Worm (Caenorhabditis elegans) whole organism, L1 larva: ENCODE results near the gene T19D12.10.

Experiments
- C16A3.4 ChIP-seq: fragments of 150-350 bp; optimal IDR thresholded peaks from 2 replicates; lab custom pipeline; 2014; ENCODE audit warnings: missing biosample characterization, missing genetic modification characterization
- F16B12.6 ChIP-seq: fragments of 150-350 bp; optimal IDR thresholded peaks from 2 replicates; lab custom pipeline; 2014; ENCODE audit warnings: missing biosample characterization, missing genetic modification characterization
- ama-1 ChIP-seq: fragments of 150-350 bp; optimal IDR thresholded peaks from 2 replicates; lab custom pipeline; 2014
- ceh-8 ChIP-seq: fragments of 200-800 bp; sonication (Bioruptor generic); optimal IDR thresholded peaks from 2 replicates; lab custom pipeline; 2018; ENCODE audit warnings: mild to moderate bottlenecking, missing genetic modification characterization, moderate library complexity, missing compliant biosample characterization
- ceh-82 ChIP-seq, 3 experiments: fragments of 150-350 bp in 1 of 3; sonication (generic microtip) in 2 of 3; optimal IDR thresholded peaks; 2 replicates each; lab custom pipeline; 2014 to 2017; ENCODE audit warnings: missing biosample characterization in 3 of 3, missing genetic modification characterization in 3 of 3
- ces-1 ChIP-seq: fragments of 150-350 bp; optimal IDR thresholded peaks from 2 replicates; lab custom pipeline; 2014; ENCODE audit warnings: missing biosample characterization, missing genetic modification reagents, missing genetic modification characterization
- efl-1 ChIP-seq, 4 experiments: fragments of 150-350 bp; optimal IDR thresholded peaks in 3 of 4; peaks in 1 of 4; 1 replicate in 1 of 4; 2 replicates in 3 of 4; lab custom pipeline; 2014; ENCODE audit warnings: missing biosample characterization in 2 of 4, missing genetic modification characterization in 2 of 4, missing genetic modification reagents in 2 of 4
- efl-3 ChIP-seq: fragments of 200-800 bp; sonication (Bioruptor generic); optimal IDR thresholded peaks from 2 replicates; lab custom pipeline; 2018; ENCODE audit warnings: mild to moderate bottlenecking, missing genetic modification characterization, missing compliant biosample characterization
- egl-13 ChIP-seq: sonication (generic microtip); optimal IDR thresholded peaks from 2 replicates; lab custom pipeline; 2016; ENCODE audit warnings: missing genotype, missing genetic modification reagents, missing genetic modification characterization, missing compliant biosample characterization
- egl-27 ChIP-seq, 2 experiments: fragments of 150-350 bp in 1 of 2; sonication (generic microtip); optimal IDR thresholded peaks; 3 replicates each; lab custom pipeline; 2017 to 2018; ENCODE audit warnings: missing biosample characterization in 2 of 2, missing genetic modification characterization in 2 of 2, missing genetic modification reagents in 2 of 2
- elt-2 ChIP-seq: sonication (generic microtip); optimal IDR thresholded peaks from 2 replicates; lab custom pipeline; 2016; ENCODE audit warnings: missing genetic modification characterization, mild to moderate bottlenecking, inconsistent platforms, missing compliant biosample characterization, missing genetic modification reagents
- fkh-10 ChIP-seq: sonication (generic microtip); optimal IDR thresholded peaks from 2 replicates; lab custom pipeline; 2017; ENCODE audit warnings: missing biosample characterization, missing genetic modification reagents, missing genetic modification characterization
- fkh-8 ChIP-seq: sonication (generic microtip); optimal IDR thresholded peaks from 2 replicates; lab custom pipeline; 2016; ENCODE audit warnings: mild to moderate bottlenecking, missing genetic modification characterization, missing compliant biosample characterization
- grh-1 ChIP-seq: fragments of 200-800 bp; sonication (Bioruptor generic); IDR thresholded peaks from 2 replicates; pipeline ENCODE4 v1.3.6; 2022; ENCODE audit warnings: missing genetic modification reagents, missing genetic modification characterization, missing compliant biosample characterization
- lin-13 ChIP-seq: fragments of 150-350 bp; optimal IDR thresholded peaks from 2 replicates; lab custom pipeline; 2014; ENCODE audit warnings: missing biosample characterization, missing genetic modification reagents, missing genetic modification characterization
- lin-35 ChIP-seq, 2 experiments: fragments of 150-350 bp; optimal IDR thresholded peaks; 2 replicates each; lab custom pipeline; 2014; ENCODE audit warnings: missing biosample characterization in 2 of 2, missing genetic modification characterization in 2 of 2, missing genetic modification reagents in 2 of 2
- lir-3 ChIP-seq: sonication (generic microtip); optimal IDR thresholded peaks from 2 replicates; lab custom pipeline; 2016; ENCODE audit warnings: mild to moderate bottlenecking, missing genetic modification characterization, moderate library complexity, missing compliant biosample characterization; ENCODE audit not compliant: poor library complexity
- lsy-2 ChIP-seq, 2 experiments: fragments of 150-350 bp; optimal IDR thresholded peaks; 2 replicates each; lab custom pipeline; 2014; ENCODE audit warnings: missing biosample characterization in 2 of 2, missing genetic modification characterization in 2 of 2
- mdl-1 ChIP-seq, 2 experiments: fragments of 150-350 bp; optimal IDR thresholded peaks; 2 replicates each; lab custom pipeline; 2014 to 2017; ENCODE audit warnings: missing biosample characterization in 2 of 2, missing genetic modification characterization in 2 of 2, inconsistent platforms in 1 of 2
- mep-1 ChIP-seq: fragments of 150-350 bp; optimal IDR thresholded peaks from 2 replicates; lab custom pipeline; 2014; ENCODE audit warnings: missing biosample characterization, missing genetic modification characterization
- nhr-19 ChIP-seq: fragments of 200-800 bp; sonication (Bioruptor generic); conservative IDR thresholded peaks from 2 replicates; pipeline ENCODE4 v1.3.6; 2022; ENCODE audit warnings: missing genetic modification characterization, missing compliant biosample characterization
- nhr-20 ChIP-seq: sonication (generic microtip); optimal IDR thresholded peaks from 2 replicates; lab custom pipeline; 2016; ENCODE audit warnings: mild to moderate bottlenecking, missing genetic modification characterization, missing compliant biosample characterization
- nhr-237 ChIP-seq: fragments of 150-350 bp; optimal IDR thresholded peaks from 2 replicates; lab custom pipeline; 2014; ENCODE audit warnings: missing biosample characterization, missing genetic modification characterization
- nhr-71 ChIP-seq: sonication (generic microtip); optimal IDR thresholded peaks from 2 replicates; lab custom pipeline; 2016; ENCODE audit warnings: mild to moderate bottlenecking, missing genetic modification characterization, moderate library complexity, missing compliant biosample characterization
- nhr-76 ChIP-seq: sonication (generic microtip); optimal IDR thresholded peaks from 2 replicates; lab custom pipeline; 2017; ENCODE audit warnings: missing biosample characterization, missing genetic modification characterization
- nhr-77 ChIP-seq: fragments of 150-350 bp; optimal IDR thresholded peaks from 2 replicates; lab custom pipeline; 2014; ENCODE audit warnings: missing biosample characterization, missing genetic modification characterization
- nhr-84 ChIP-seq: sonication (generic microtip); optimal IDR thresholded peaks from 2 replicates; lab custom pipeline; 2017; ENCODE audit warnings: missing biosample characterization, missing genetic modification characterization
- nhr-85 ChIP-seq: sonication (generic microtip); peaks from one replicate; lab custom pipeline; 2016; ENCODE audit warnings: missing genetic modification characterization, inconsistent platforms, missing compliant biosample characterization
- pqm-1 ChIP-seq: sonication (generic microtip); optimal IDR thresholded peaks from 3 replicates; lab custom pipeline; 2017; ENCODE audit warnings: missing biosample characterization, missing genetic modification characterization
- skn-1 ChIP-seq: fragments of 150-350 bp; optimal IDR thresholded peaks from 2 replicates; lab custom pipeline; 2014; ENCODE audit warnings: missing biosample characterization, missing genetic modification characterization
- snpc-4 ChIP-seq: fragments of 150-350 bp; optimal IDR thresholded peaks from 2 replicates; lab custom pipeline; 2014; ENCODE audit warnings: missing biosample characterization, missing genetic modification characterization
- snu-23 ChIP-seq: sonication (generic microtip); optimal IDR thresholded peaks from 2 replicates; lab custom pipeline; 2016; ENCODE audit warnings: missing genetic modification characterization, missing compliant biosample characterization
- sptf-1 ChIP-seq: fragments of 150-350 bp; optimal IDR thresholded peaks from 2 replicates; lab custom pipeline; 2014; ENCODE audit warnings: missing biosample characterization, missing genetic modification characterization
- sup-37 ChIP-seq: fragments of 200-800 bp; sonication (Bioruptor generic); optimal IDR thresholded peaks from 2 replicates; lab custom pipeline; 2018; ENCODE audit warnings: mild to moderate bottlenecking, missing genetic modification characterization, missing compliant biosample characterization
- swsn-7 ChIP-seq: sonication (generic microtip); optimal IDR thresholded peaks from 2 replicates; lab custom pipeline; 2016; ENCODE audit warnings: missing genetic modification characterization, missing compliant biosample characterization
- tbx-2 ChIP-seq: sonication (generic microtip); optimal IDR thresholded peaks from 2 replicates; lab custom pipeline; 2016; ENCODE audit warnings: missing genetic modification characterization, missing compliant biosample characterization
- unc-62 ChIP-seq: fragments of 150-350 bp; optimal IDR thresholded peaks from 2 replicates; lab custom pipeline; 2014; ENCODE audit warnings: missing biosample characterization, missing genetic modification reagents, missing genetic modification characterization
- unc-86 ChIP-seq: sonication (generic microtip); optimal IDR thresholded peaks from 2 replicates; lab custom pipeline; 2016; ENCODE audit warnings: missing genetic modification characterization, missing compliant biosample characterization
- vab-15 ChIP-seq: sonication (generic microtip); optimal IDR thresholded peaks from 2 replicates; lab custom pipeline; 2017; ENCODE audit warnings: missing genotype, mild to moderate bottlenecking, missing genetic modification characterization, missing compliant biosample characterization
- xbp-1 ChIP-seq: sonication (generic microtip); optimal IDR thresholded peaks from 2 replicates; lab custom pipeline; 2016; ENCODE audit warnings: missing genetic modification characterization, missing compliant biosample characterization
- zip-4 ChIP-seq: fragments of 200-800 bp; sonication (Bioruptor generic); optimal IDR thresholded peaks from 2 replicates; lab custom pipeline; 2018; ENCODE audit warnings: mild to moderate bottlenecking, missing genetic modification characterization, moderate library complexity, missing compliant biosample characterization

Gene T19D12.10

DNA sequence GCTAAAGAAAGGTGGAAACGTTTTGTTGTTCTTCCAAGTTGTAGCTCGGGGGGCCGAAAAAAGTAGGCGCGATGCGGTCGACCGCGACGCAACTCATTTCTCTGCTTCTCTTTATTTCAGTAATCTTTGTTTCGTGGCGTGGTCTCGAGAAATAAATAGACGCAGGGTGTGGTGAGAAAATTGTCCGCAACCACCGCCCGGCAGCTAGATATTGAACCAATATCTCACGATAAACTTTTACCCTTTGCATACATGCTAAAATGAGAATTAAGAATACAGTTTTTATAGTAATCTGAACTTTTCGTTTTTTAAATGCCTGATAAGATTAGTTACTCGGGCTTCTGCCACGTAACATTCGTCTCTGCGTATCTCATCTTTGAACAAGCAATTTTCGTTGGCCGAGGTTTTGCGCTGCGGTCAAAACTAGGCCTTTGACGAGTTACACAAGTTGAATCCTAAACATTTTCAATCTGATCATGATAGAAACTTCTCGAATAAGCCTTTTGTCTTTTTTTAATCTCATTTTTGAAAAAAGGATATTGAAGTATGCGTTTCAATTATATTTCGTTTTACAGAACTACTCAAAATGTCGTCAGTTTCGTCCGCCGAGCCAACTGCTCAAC lies 25.1 kb upstream of the T19D12.10 start, which contains the start of gene gyf-1 (continued):
- TF ChIP-seq efl-1 (optimal IDR thresholded peaks at IDR 0.05; lab: Kevin White, UChicago) (peak; percentile 36 to 38), efl-1 (GFP tag; optimal IDR thresholded peaks at IDR 0.05 in 1 of 2; lab: Kevin White, UChicago) (peak; percentile 13 to 29), lin-35 (GFP tag; optimal IDR thresholded peaks at IDR 0.05; lab: Kevin White, UChicago) (peak in 1 of 2 experiments; percentile 32), snpc-4 (tag; lab: Kevin White, UChicago) (no peak), mdl-1 (tag; optimal IDR thresholded peaks at IDR 0.05; lab: Kevin White, UChicago) (peak in 1 of 2 experiments; percentile 55), sup-37 (GFP tag; lab: Kevin White, UChicago) (no peak), nhr-20 (peak; percentile 46), F16B12.6 (tag; lab: Kevin White, UChicago) (peak; percentile 23), fkh-8 (tag; lab: Kevin White, UChicago) (peak; percentile 47), skn-1 (tag; lab: Kevin White, UChicago) (no peak), lin-13 (GFP tag; lab: Kevin White, UChicago) (no peak), mep-1 (tag; lab: Kevin White, UChicago) (no peak), nhr-237 (tag; lab: Kevin White, UChicago) (no peak), zip-4 (GFP tag; lab: Kevin White, UChicago) (no peak), sptf-1 (tag; lab: Kevin White, UChicago) (no peak), lsy-2 (tag; optimal IDR thresholded peaks at IDR 0.05; lab: Kevin White, UChicago) (peak in 1 of 2 experiments; percentile 51), lir-3 (tag; lab: Kevin White, UChicago) (no peak), C16A3.4 (no peak), egl-13 (no peak), nhr-71 (tag; lab: Kevin White, UChicago) (peak; percentile 57), ama-1 (lab: Kevin White, UChicago) (no peak), xbp-1 (tag; lab: Kevin White, UChicago) (no peak), tbx-2 (peak; percentile 24), unc-86 (tag; lab: Kevin White, UChicago) (no peak), ceh-82 (tag; optimal IDR thresholded peaks at IDR 0.05; lab: Kevin White, UChicago) (peak in 1 of 3 experiments; percentile 53), ceh-8 (GFP tag; lab: Kevin White, UChicago) (no peak), nhr-77 (peak; percentile 8), unc-62 (GFP tag; lab: Kevin White, UChicago) (no peak), efl-3 (GFP tag; lab: Kevin White, UChicago) (no peak), grh-1 (GFP tag; lab: Robert Waterston, UW) (no peak), nhr-76 (tag; lab: Kevin White, UChicago) (no peak), fkh-10 (GFP tag; lab: Kevin White, UChicago) (no peak), nhr-84 (no peak), swsn-7 (tag; lab: Kevin White, UChicago) (peak; percentile 30), egl-27 (tag; optimal IDR thresholded peaks at IDR 0.05; lab: Kevin White, UChicago) (no peak)

DNA sequence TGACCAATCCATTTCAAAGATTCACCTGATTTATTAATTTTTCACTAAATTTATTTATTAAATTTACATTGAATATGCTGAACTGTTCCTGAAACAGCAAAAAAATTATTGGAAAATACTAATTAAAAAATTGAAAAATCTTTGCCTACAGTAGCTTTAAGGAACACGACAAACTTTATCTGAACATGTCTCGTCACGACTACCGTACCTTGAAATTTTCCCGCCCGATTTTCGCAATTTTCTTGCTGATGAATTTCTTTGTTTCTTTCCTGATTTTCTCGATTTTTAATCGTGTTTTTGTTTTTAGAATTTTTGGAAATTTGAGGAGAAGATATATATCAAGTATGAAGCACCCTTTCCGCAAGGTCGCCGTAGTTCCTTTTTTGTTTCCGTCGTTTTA lies 24.3 kb upstream of the T19D12.10 start:
- TF ChIP-seq nhr-85 (tag; lab: Kevin White, UChicago) (peak; percentile 13), nhr-19 (GFP tag; lab: Robert Waterston, UW) (no peak)

DNA sequence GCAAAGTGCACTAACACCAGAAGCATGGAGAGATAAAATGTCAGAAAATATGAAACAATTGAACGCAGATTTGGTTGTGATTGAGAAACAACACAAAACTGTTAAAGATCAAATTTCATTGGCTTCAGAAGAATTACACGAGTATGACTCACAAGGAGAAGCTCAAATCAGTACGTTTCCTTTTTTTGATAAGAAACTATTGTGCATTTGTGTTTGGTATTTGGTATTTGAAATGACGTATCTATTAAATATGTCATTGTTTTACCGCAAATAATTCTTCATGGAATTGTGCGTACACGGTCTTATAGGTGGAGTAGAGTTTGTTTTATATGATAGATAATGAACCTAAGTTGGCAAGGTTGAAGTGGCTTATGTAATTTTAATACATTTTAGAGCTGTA lies 22.8 kb upstream of the T19D12.10 start:
- no peak for TF ChIP-seq elt-2 (tag; lab: Kevin White, UChicago)
- no peak for TF ChIP-seq pqm-1
- no peak for TF ChIP-seq ces-1
- no peak for TF ChIP-seq unc-86 (tag; lab: Kevin White, UChicago)
- no peak for TF ChIP-seq nhr-20
- no peak for TF ChIP-seq snu-23 (GFP tag; lab: Kevin White, UChicago)
- TF ChIP-seq nhr-84, result no peak
- no peak for TF ChIP-seq vab-15 (tag; lab: Kevin White, UChicago)
- no peak for TF ChIP-seq nhr-77
- no peak for TF ChIP-seq unc-62 (GFP tag; lab: Kevin White, UChicago)
- TF ChIP-seq nhr-237 (tag; lab: Kevin White, UChicago), result no peak
